Worm (Caenorhabditis elegans) whole organism, late embryonic: ENCODE data around the gene pho-6.

ENCODE experiments used
- C08G9.2 ChIP-seq: sonication (generic microtip); optimal IDR thresholded peaks from 2 replicates; lab custom pipeline; 2016; ENCODE audit warnings: mild to moderate bottlenecking, missing genetic modification characterization, moderate library complexity, missing compliant biosample characterization
- K09A11.1 ChIP-seq: sonication (generic microtip); optimal IDR thresholded peaks from 2 replicates; lab custom pipeline; 2017; ENCODE audit warnings: antibody characterized with exemption, mild to moderate bottlenecking, missing genetic modification characterization, missing compliant biosample characterization; ENCODE audit not compliant: insufficient read depth
- ama-1 ChIP-seq: fragments of 150-350 bp; optimal IDR thresholded peaks from 2 replicates; lab custom pipeline; 2014
- ceh-22 ChIP-seq: sonication (generic microtip); optimal IDR thresholded peaks from 2 replicates; lab custom pipeline; 2017; ENCODE audit warnings: missing biosample characterization, missing genetic modification characterization
- ceh-9 ChIP-seq: sonication (generic microtip); optimal IDR thresholded peaks from 2 replicates; lab custom pipeline; 2016; ENCODE audit warnings: mild to moderate bottlenecking, missing genetic modification characterization, inconsistent platforms, missing compliant biosample characterization
- dve-1 ChIP-seq: sonication (generic microtip); optimal IDR thresholded peaks from 2 replicates; lab custom pipeline; 2017; ENCODE audit warnings: antibody characterized with exemption, mild to moderate bottlenecking, missing genetic modification characterization, missing compliant biosample characterization
- ets-4 ChIP-seq: sonication (generic microtip); optimal IDR thresholded peaks from 2 replicates; lab custom pipeline; 2016; ENCODE audit warnings: missing genetic modification characterization, missing compliant biosample characterization
- eyg-1 ChIP-seq: sonication (generic microtip); optimal IDR thresholded peaks from 2 replicates; lab custom pipeline; 2016; ENCODE audit warnings: missing genotype, missing genetic modification characterization, missing compliant biosample characterization
- fkh-10 ChIP-seq: fragments of 150-350 bp; optimal IDR thresholded peaks from 2 replicates; lab custom pipeline; 2014; ENCODE audit warnings: missing biosample characterization, missing genetic modification reagents, missing genetic modification characterization
- hlh-8 ChIP-seq: sonication (generic microtip); optimal IDR thresholded peaks from 2 replicates; lab custom pipeline; 2016; ENCODE audit warnings: missing genotype, missing genetic modification characterization, missing compliant biosample characterization
- nhr-232 ChIP-seq: sonication (generic microtip); optimal IDR thresholded peaks from 2 replicates; lab custom pipeline; 2016; ENCODE audit warnings: missing genetic modification characterization, missing compliant biosample characterization
- npax-4 ChIP-seq: sonication (generic microtip); optimal IDR thresholded peaks from 2 replicates; lab custom pipeline; 2016; ENCODE audit warnings: missing genetic modification characterization, missing compliant biosample characterization
- pqm-1 ChIP-seq: sonication (generic microtip); optimal IDR thresholded peaks from 2 replicates; lab custom pipeline; 2016; ENCODE audit warnings: missing genetic modification characterization, missing compliant biosample characterization
- zip-5 ChIP-seq: sonication (generic microtip); optimal IDR thresholded peaks from 2 replicates; lab custom pipeline; 2016; ENCODE audit warnings: missing genetic modification characterization, missing compliant biosample characterization

DNA sequence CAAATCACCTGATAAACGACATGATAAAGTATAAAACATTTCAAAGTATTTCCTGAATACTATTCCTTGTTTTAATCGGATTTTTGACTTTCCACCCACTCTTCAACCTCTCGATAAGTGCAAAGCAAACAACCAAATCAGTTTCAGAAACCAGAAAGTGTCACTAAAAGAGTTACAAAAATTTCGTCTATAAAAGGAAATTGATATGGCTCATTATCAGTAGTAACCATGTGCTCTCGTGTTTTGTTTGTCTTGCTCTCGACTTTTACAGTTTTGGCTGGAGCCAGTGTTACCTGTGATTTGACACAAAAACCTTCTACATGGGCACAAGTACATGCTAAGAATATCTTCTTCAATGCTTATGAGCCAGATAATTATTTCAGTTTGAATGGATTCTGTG lies 10.5 kb downstream of the pho-6 start, which contains the start of gene F52E1.14:
- no peak for TF ChIP-seq hlh-8
- TF ChIP-seq nhr-232, result no peak
- no peak for TF ChIP-seq dve-1 (tag; lab: Kevin White, UChicago)
- TF ChIP-seq K09A11.1 (tag; lab: Kevin White, UChicago), result no peak
- TF ChIP-seq fkh-10 (GFP tag; lab: Kevin White, UChicago), result no peak
- TF ChIP-seq ceh-22 (tag; lab: Kevin White, UChicago), result no peak
- no peak for TF ChIP-seq npax-4 (tag; lab: Kevin White, UChicago)
- TF ChIP-seq zip-5 (tag; lab: Kevin White, UChicago), result no peak
- TF ChIP-seq ceh-9 (tag; lab: Kevin White, UChicago), result no peak
- TF ChIP-seq eyg-1 (tag; lab: Kevin White, UChicago), result no peak
- TF ChIP-seq ama-1 (lab: Kevin White, UChicago), result no peak
- TF ChIP-seq C08G9.2 (tag; lab: Kevin White, UChicago), result no peak
- TF ChIP-seq pqm-1 (tag; lab: Kevin White, UChicago), result no peak
- TF ChIP-seq ets-4, result no peak
